Worm (Caenorhabditis elegans) whole organism, mixed stage, embryonic: ENCODE results near the gene str-135.

Experiments
- blmp-1 ChIP-seq: fragments of 150-350 bp; optimal IDR thresholded peaks from 2 replicates; lab custom pipeline; 2014; ENCODE audit warnings: missing biosample characterization, missing genetic modification characterization
- elt-3 ChIP-seq: fragments of 150-350 bp; optimal IDR thresholded peaks from 2 replicates; lab custom pipeline; 2014; ENCODE audit warnings: missing biosample characterization, missing genetic modification characterization
- flh-1 ChIP-seq: fragments of 200-800 bp; sonication (Bioruptor generic); optimal IDR thresholded peaks from 2 replicates; lab custom pipeline; 2018; ENCODE audit warnings: mild to moderate bottlenecking, missing genetic modification characterization, moderate library complexity, missing compliant biosample characterization
- lin-13 ChIP-seq: fragments of 150-350 bp; optimal IDR thresholded peaks from 2 replicates; lab custom pipeline; 2014; ENCODE audit warnings: missing biosample characterization, missing genetic modification characterization
- lsy-2 ChIP-seq: fragments of 150-350 bp; optimal IDR thresholded peaks from 2 replicates; lab custom pipeline; 2014; ENCODE audit warnings: missing biosample characterization, missing genetic modification characterization
- mep-1 ChIP-seq: fragments of 150-350 bp; optimal IDR thresholded peaks from 2 replicates; lab custom pipeline; 2017; ENCODE audit warnings: missing biosample characterization, missing genetic modification reagents, missing genetic modification characterization, inconsistent platforms
- nhr-12 ChIP-seq: fragments of 150-350 bp; optimal IDR thresholded peaks from 2 replicates; lab custom pipeline; 2014; ENCODE audit warnings: missing biosample characterization, missing genetic modification characterization
- pha-4 ChIP-seq: fragments of 150-350 bp; optimal IDR thresholded peaks from 2 replicates; lab custom pipeline; 2018; ENCODE audit warnings: missing biosample characterization, missing genetic modification reagents, missing genetic modification characterization
- unc-62 ChIP-seq: fragments of 150-350 bp; optimal IDR thresholded peaks from 2 replicates; lab custom pipeline; 2014; ENCODE audit warnings: missing biosample characterization, missing genetic modification reagents, missing genetic modification characterization
- ztf-11 ChIP-seq: fragments of 150-350 bp; optimal IDR thresholded peaks from 2 replicates; lab custom pipeline; 2014; ENCODE audit warnings: missing biosample characterization, missing genetic modification characterization

DNA sequence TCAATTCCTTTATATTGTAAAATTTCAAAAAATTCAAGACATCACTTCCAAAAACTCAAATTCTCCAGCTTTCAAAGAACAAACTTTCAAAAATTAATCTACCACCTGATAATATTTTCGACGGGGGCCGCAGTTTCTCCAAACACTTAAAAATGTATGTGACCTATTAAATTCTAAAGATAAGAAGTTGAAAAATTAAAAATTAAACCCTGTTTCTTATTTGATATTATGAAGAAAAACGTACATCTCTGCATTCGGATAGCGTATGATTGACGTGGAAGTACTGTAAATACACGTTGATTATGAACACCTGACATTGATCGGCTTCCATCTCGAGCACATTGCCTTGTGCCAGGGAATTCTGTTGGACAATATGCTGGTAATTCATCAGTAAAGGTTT lies 25.3 kb upstream of the str-135 start:
- TF ChIP-seq flh-1 (GFP tag; lab: Kevin White, UChicago) (no peak), unc-62 (GFP tag; lab: Kevin White, UChicago) (no peak), lsy-2 (tag; lab: Kevin White, UChicago) (no peak), lin-13 (no peak), pha-4 (tag; lab: Kevin White, UChicago) (no peak), elt-3 (no peak), nhr-12 (tag; lab: Kevin White, UChicago) (no peak), ztf-11 (tag; lab: Kevin White, UChicago) (no peak), mep-1 (tag; lab: Kevin White, UChicago) (no peak), blmp-1 (tag; lab: Kevin White, UChicago) (no peak)
